Worm (Caenorhabditis elegans) whole organism, young adult: Measurements from ENCODE around the gene crh-2.

Experiments
- C17E4.6 ChIP-seq: fragments of 200-800 bp; sonication (Bioruptor generic); IDR thresholded peaks from 2 replicates; pipeline ENCODE4 v1.3.6; 2022; ENCODE audit warnings: missing genetic modification reagents, missing genetic modification characterization, missing compliant biosample characterization
- T07F8.4 ChIP-seq: sonication (generic microtip); optimal IDR thresholded peaks from 2 replicates; lab custom pipeline; 2016; ENCODE audit warnings: mild to moderate bottlenecking, missing genetic modification characterization, moderate library complexity, missing compliant biosample characterization
- repo-1 ChIP-seq: sonication (generic microtip); optimal IDR thresholded peaks from 2 replicates; lab custom pipeline; 2017; ENCODE audit warnings: mild to moderate bottlenecking, missing genetic modification characterization, missing compliant biosample characterization
- snpc-4 ChIP-seq, 5 experiments: fragments of 150-350 bp in 1 of 5; sonication (generic microtip) in 4 of 5; optimal IDR thresholded peaks; 2 replicates each; lab custom pipeline; 2014 to 2018; ENCODE audit warnings: missing genetic modification characterization in 5 of 5, missing biosample characterization in 3 of 5, antibody characterized with exemption in 2 of 5, mild to moderate bottlenecking in 2 of 5, missing compliant biosample characterization in 2 of 5, missing genotype in 2 of 5, moderate library complexity in 2 of 5, missing genetic modification reagents in 1 of 5
- ztf-6 ChIP-seq: fragments of 200-800 bp; sonication (Bioruptor generic); IDR thresholded peaks from 2 replicates; pipeline ENCODE4 v1.3.6; 2022; ENCODE audit warnings: missing genetic modification reagents, missing genetic modification characterization, missing compliant biosample characterization

- TF ChIP-seq T07F8.4 (tag; lab: Kevin White, UChicago) (no peak), repo-1 (peak; percentile 61), snpc-4 (GFP tag; optimal IDR thresholded peaks at IDR 0.05; lab: Kevin White, UChicago) (no peak), snpc-4 (tag; optimal IDR thresholded peaks at IDR 0.05; lab: Kevin White, UChicago) (peak in 3 of 4 experiments; percentile 19 to 56 (median 29)), C17E4.6 (GFP tag; lab: Robert Waterston, UW) (no peak), ztf-6 (GFP tag; lab: Robert Waterston, UW) (no peak)
Observed at ce11 chrII:5182451-5182850, 4.9 kb downstream of the crh-2 start.
